Fruit fly (Drosophila melanogaster) whole organism, embryonic: ENCODE measurements around the gene anox.

Experiments
- Ada2b ChIP-seq: fragments of 200-800 bp; sonication (Bioruptor generic); IDR thresholded peaks from 2 replicates; pipeline ENCODE4 v1.3.6; 2022; ENCODE audit warnings: missing biosample characterization, missing genetic modification characterization
- B-H2 ChIP-seq: fragments of 200-800 bp; sonication (Bioruptor generic); optimal IDR thresholded peaks from 2 replicates; lab custom pipeline; 2018; ENCODE audit warnings: missing biosample characterization, mild to moderate bottlenecking, missing genetic modification characterization
- CG10959 ChIP-seq: fragments of 200-800 bp; sonication (Bioruptor generic); IDR thresholded peaks from 2 replicates; pipeline ENCODE4 v1.3.6; 2022; ENCODE audit warnings: missing biosample characterization, missing genetic modification characterization
- CG11093 ChIP-seq: fragments of 200-800 bp; sonication (Bioruptor generic); IDR thresholded peaks from 3 replicates; pipeline ENCODE4 v1.3.6; 2022; ENCODE audit warnings: missing biosample characterization, missing genetic modification characterization
- CG11695 ChIP-seq: fragments of 200-800 bp; sonication (Bioruptor generic); IDR thresholded peaks from 3 replicates; pipeline ENCODE4 v1.3.6; 2022; ENCODE audit warnings: missing biosample characterization, missing genetic modification characterization
- CG11696 ChIP-seq: fragments of 200-800 bp; sonication (Bioruptor generic); IDR thresholded peaks from 2 replicates; pipeline ENCODE4 v1.3.6; 2022; ENCODE audit warnings: missing biosample characterization, missing genetic modification characterization
- CG12071 ChIP-seq: fragments of 200-800 bp; sonication (Bioruptor generic); optimal IDR thresholded peaks from 3 replicates; lab custom pipeline; 2018; ENCODE audit warnings: missing biosample characterization, mild to moderate bottlenecking, missing genetic modification characterization
- CG12104 ChIP-seq: fragments of 200-800 bp; sonication (Bioruptor generic); optimal IDR thresholded peaks from 3 replicates; lab custom pipeline; 2016; ENCODE audit warnings: missing biosample characterization, missing genetic modification characterization
- CG12391 ChIP-seq: fragments of 200-800 bp; sonication (Bioruptor generic); optimal IDR thresholded peaks from 3 replicates; lab custom pipeline; 2018; ENCODE audit warnings: missing biosample characterization, mild to moderate bottlenecking, missing genetic modification characterization, moderate library complexity
- CG12659 ChIP-seq: fragments of 200-800 bp; sonication (Bioruptor generic); optimal IDR thresholded peaks from 3 replicates; lab custom pipeline; 2017; ENCODE audit warnings: mild to moderate bottlenecking, missing biosample characterization, missing genetic modification reagents, missing genetic modification characterization
- CG13424 ChIP-seq: fragments of 200-800 bp; sonication (Bioruptor generic); optimal IDR thresholded peaks from 2 replicates; lab custom pipeline; 2019; ENCODE audit warnings: missing biosample characterization, mild to moderate bottlenecking, missing genetic modification characterization, moderate library complexity
- CG1647 ChIP-seq: fragments of 200-800 bp; sonication (Bioruptor generic); optimal IDR thresholded peaks from 3 replicates; lab custom pipeline; 2016; ENCODE audit warnings: missing biosample characterization, missing genetic modification characterization
- CG17385 ChIP-seq: fragments of 200-800 bp; sonication (Bioruptor generic); optimal IDR thresholded peaks from 3 replicates; lab custom pipeline; 2018; ENCODE audit warnings: missing biosample characterization, mild to moderate bottlenecking, missing genetic modification characterization
- CG17568 ChIP-seq: fragments of 200-800 bp; sonication (Bioruptor generic); optimal IDR thresholded peaks from 2 replicates; lab custom pipeline; 2018; ENCODE audit warnings: missing biosample characterization, mild to moderate bottlenecking, missing genetic modification characterization, moderate library complexity
- CG17802 ChIP-seq: fragments of 200-800 bp; sonication (Bioruptor generic); optimal IDR thresholded peaks from 2 replicates; lab custom pipeline; 2018; ENCODE audit warnings: missing biosample characterization, mild to moderate bottlenecking, missing genetic modification characterization, moderate library complexity
- CG18262 ChIP-seq: fragments of 200-800 bp; optimal IDR thresholded peaks from 3 replicates; lab custom pipeline; 2019; ENCODE audit warnings: missing biosample characterization, mild to moderate bottlenecking, missing genetic modification characterization, moderate library complexity
- CG31224 ChIP-seq: fragments of 200-800 bp; sonication (Bioruptor generic); IDR thresholded peaks from 2 replicates; pipeline ENCODE4 v1.3.6; 2022; ENCODE audit warnings: missing biosample characterization, missing genetic modification characterization
- CG31365 ChIP-seq: fragments of 200-800 bp; sonication (Bioruptor generic); optimal IDR thresholded peaks from 2 replicates; lab custom pipeline; 2018; ENCODE audit warnings: missing biosample characterization, mild to moderate bottlenecking, missing genetic modification characterization
- CG32767 ChIP-seq: fragments of 200-800 bp; sonication (Bioruptor generic); IDR thresholded peaks from 2 replicates; pipeline ENCODE4 v1.3.6; 2022; ENCODE audit warnings: missing biosample characterization, missing genetic modification characterization
- CG32772 ChIP-seq: fragments of 200-800 bp; sonication (Bioruptor generic); IDR thresholded peaks from 2 replicates; pipeline ENCODE4 v1.3.6; 2022; ENCODE audit warnings: missing biosample characterization, missing genetic modification characterization
- CG34376 ChIP-seq: fragments of 200-800 bp; sonication (Bioruptor generic); optimal IDR thresholded peaks from 2 replicates; lab custom pipeline; 2018; ENCODE audit warnings: missing biosample characterization, mild to moderate bottlenecking, missing genetic modification characterization
- CG34422 ChIP-seq: fragments of 200-800 bp; sonication (Bioruptor generic); IDR thresholded peaks from 3 replicates; pipeline ENCODE4 v1.3.6; 2022; ENCODE audit warnings: missing biosample characterization, missing genetic modification characterization
- CG3726 ChIP-seq: fragments of 200-800 bp; sonication (Bioruptor generic); IDR thresholded peaks from 3 replicates; pipeline ENCODE4, ENCODE4 v1.3.6; 2022; ENCODE audit warnings: missing biosample characterization, missing genetic modification characterization
- CG4360 ChIP-seq: fragments of 200-800 bp; sonication (Bioruptor generic); IDR thresholded peaks from 2 replicates; pipeline ENCODE4 v1.3.6; 2022; ENCODE audit warnings: missing biosample characterization, missing genetic modification characterization
- CG4404 ChIP-seq: fragments of 200-800 bp; sonication (Bioruptor generic); IDR thresholded peaks from 2 replicates; pipeline ENCODE4 v1.3.6; 2022; ENCODE audit warnings: missing biosample characterization, missing genetic modification characterization
- CG4730 ChIP-seq: fragments of 200-800 bp; sonication (Bioruptor generic); IDR thresholded peaks from 2 replicates; pipeline ENCODE4 v1.3.6; 2022; ENCODE audit warnings: missing biosample characterization, missing genetic modification characterization
- CG5245 ChIP-seq: fragments of 200-800 bp; sonication (Bioruptor generic); optimal IDR thresholded peaks from 3 replicates; lab custom pipeline; 2016; ENCODE audit warnings: missing biosample characterization, missing genetic modification characterization
- CG7839 ChIP-seq: fragments of 200-800 bp; sonication (Bioruptor generic); optimal IDR thresholded peaks from 3 replicates; lab custom pipeline; 2018; ENCODE audit warnings: missing biosample characterization, mild to moderate bottlenecking, missing genetic modification characterization, moderate library complexity
- CG8281 ChIP-seq: fragments of 200-800 bp; sonication (Bioruptor generic); optimal IDR thresholded peaks from 2 replicates; lab custom pipeline; 2018; ENCODE audit warnings: missing biosample characterization, mild to moderate bottlenecking, missing genetic modification characterization, moderate library complexity
- CG8478 ChIP-seq: fragments of >200 bp; optimal IDR thresholded peaks from 2 replicates; lab custom pipeline; 2018
- CoRest ChIP-seq: fragments of 200-800 bp; sonication (Bioruptor generic); optimal IDR thresholded peaks from 3 replicates; lab custom pipeline; 2018; ENCODE audit warnings: missing biosample characterization, mild to moderate bottlenecking, missing genetic modification characterization, moderate library complexity
- D19A ChIP-seq: fragments of 200-800 bp; optimal IDR thresholded peaks from 3 replicates; lab custom pipeline; 2019; ENCODE audit warnings: missing biosample characterization, mild to moderate bottlenecking, missing genetic modification characterization, moderate library complexity
- Dp ChIP-seq: fragments of 200-800 bp; sonication (Bioruptor generic); optimal IDR thresholded peaks from 2 replicates; lab custom pipeline; 2018; ENCODE audit warnings: missing biosample characterization, mild to moderate bottlenecking, missing genetic modification characterization, moderate library complexity
- Elba2 ChIP-seq: fragments of 200-800 bp; sonication (Bioruptor generic); optimal IDR thresholded peaks from 3 replicates; lab custom pipeline; 2016; ENCODE audit warnings: missing biosample characterization, missing genetic modification characterization
- Lim3 ChIP-seq: fragments of 200-800 bp; sonication (Bioruptor generic); IDR thresholded peaks from 2 replicates; pipeline ENCODE4 v1.3.6; 2022; ENCODE audit warnings: missing biosample characterization, missing genetic modification characterization
- MESR4 ChIP-seq: fragments of 200-800 bp; sonication (Bioruptor generic); optimal IDR thresholded peaks from 2 replicates; lab custom pipeline; 2018; ENCODE audit warnings: missing biosample characterization, mild to moderate bottlenecking, missing genetic modification characterization, moderate library complexity
- PHDP ChIP-seq: fragments of 200-800 bp; sonication (Bioruptor generic); optimal IDR thresholded peaks from 3 replicates; lab custom pipeline; 2018; ENCODE audit warnings: missing biosample characterization, mild to moderate bottlenecking, missing genetic modification characterization, moderate library complexity
- Sin3A ChIP-seq: fragments of >200 bp; optimal IDR thresholded peaks from 2 replicates; lab custom pipeline; 2018
- Stat92E ChIP-seq, 3 experiments: fragments of >200 bp in 2 of 3; fragments of 200-800 bp in 1 of 3; sonication (Bioruptor generic) in 1 of 3; optimal IDR thresholded peaks; 2 replicates each; lab custom pipeline; 2017 to 2019; ENCODE audit warnings: missing biosample characterization in 3 of 3, missing genetic modification characterization in 3 of 3, mild to moderate bottlenecking in 1 of 3, moderate library complexity in 1 of 3
- Usf ChIP-seq: fragments of 200-800 bp; sonication (Bioruptor generic); optimal IDR thresholded peaks from 2 replicates; lab custom pipeline; 2017; ENCODE audit warnings: missing genotype, missing biosample characterization, missing genetic modification characterization
- Xbp1 ChIP-seq: fragments of 200-800 bp; sonication (Bioruptor generic); optimal IDR thresholded peaks from 3 replicates; lab custom pipeline; 2016; ENCODE audit warnings: missing biosample characterization, mild to moderate bottlenecking, missing genetic modification characterization
- aop ChIP-seq: fragments of 200-800 bp; sonication (Bioruptor generic); IDR thresholded peaks from 2 replicates; pipeline ENCODE4 v1.3.6; 2022; ENCODE audit warnings: missing biosample characterization, missing genetic modification characterization
- chinmo ChIP-seq: fragments of 200-800 bp; sonication (Bioruptor generic); IDR thresholded peaks from 4 replicates; pipeline ENCODE4 v1.3.6; 2022; ENCODE audit warnings: missing biosample characterization, missing genetic modification characterization; ENCODE audit not compliant: partially characterized antibody
- chn ChIP-seq: fragments of 200-800 bp; sonication (Bioruptor generic); optimal IDR thresholded peaks from 2 replicates; lab custom pipeline; 2016; ENCODE audit warnings: missing biosample characterization, missing genetic modification characterization
- da ChIP-seq: fragments of 200-800 bp; sonication (Bioruptor generic); optimal IDR thresholded peaks from 2 replicates; lab custom pipeline; 2016; ENCODE audit warnings: missing biosample characterization, missing genetic modification characterization
- hth ChIP-seq: fragments of >200 bp; optimal IDR thresholded peaks from 2 replicates; lab custom pipeline; 2017; ENCODE audit warnings: inconsistent platforms
- kah ChIP-seq: fragments of 200-800 bp; sonication (Bioruptor generic); optimal IDR thresholded peaks from 2 replicates; lab custom pipeline; 2018; ENCODE audit warnings: missing biosample characterization, mild to moderate bottlenecking, missing genetic modification characterization
- mld ChIP-seq: fragments of 200-800 bp; sonication (Bioruptor generic); IDR thresholded peaks from 3 replicates; pipeline ENCODE4 v1.3.6; 2022; ENCODE audit warnings: missing biosample characterization, missing genetic modification characterization; ENCODE audit not compliant: partially characterized antibody
- rib ChIP-seq: fragments of 200-800 bp; sonication (Bioruptor generic); IDR thresholded peaks from 2 replicates; pipeline ENCODE4 v1.3.6; 2022; ENCODE audit warnings: missing biosample characterization, missing genetic modification characterization
- twi ChIP-seq: fragments of 200-800 bp; optimal IDR thresholded peaks from 2 replicates; lab custom pipeline; 2019; ENCODE audit warnings: missing biosample characterization, mild to moderate bottlenecking, missing genetic modification characterization, moderate library complexity
- vfl ChIP-seq: fragments of 200-800 bp; sonication (Bioruptor generic); optimal IDR thresholded peaks from 2 replicates; lab custom pipeline; 2016; ENCODE audit warnings: missing biosample characterization, missing genetic modification characterization

The anox gene

DNA sequence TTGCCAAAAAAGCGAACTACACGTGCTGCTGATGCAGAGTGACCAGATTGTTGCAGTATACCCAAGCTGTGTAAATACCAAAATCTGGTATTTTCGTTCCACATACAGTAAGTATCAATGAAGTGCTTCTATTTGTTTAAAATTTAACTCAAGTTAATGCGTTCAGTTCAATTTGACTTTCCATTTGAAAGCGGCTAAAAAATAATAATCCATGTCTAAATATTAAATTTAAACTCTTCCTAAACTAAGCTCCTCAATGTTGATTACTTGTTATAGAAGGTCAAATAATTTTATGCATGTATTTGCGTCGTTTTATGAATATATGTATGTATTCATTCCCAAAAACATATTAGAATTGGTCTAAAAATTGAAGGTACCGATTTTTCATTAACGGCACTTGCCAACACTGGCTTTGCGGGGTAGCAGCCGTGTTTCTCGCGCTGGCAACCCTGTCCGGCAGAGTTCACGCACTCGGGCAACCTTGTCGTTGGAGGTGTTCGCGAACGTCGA, 30.8 kb upstream of the anox start, which contains the start of the genes peng and sol (continued):
- TF ChIP-seq MESR4 (GFP tag; lab: Kevin White, UChicago) (no peak), kah (GFP tag; lab: Kevin White, UChicago) (no peak), CG12104 (peak; percentile 73), CoRest (tag; lab: Kevin White, UChicago) (peak; percentile 85), CG12659 (peak; percentile 70), twi (tag; lab: Kevin White, UChicago) (peak; percentile 50), chinmo (GFP tag; lab: Robert Waterston, UW) (no peak), B-H2 (peak; percentile 51), CG11696 (no peak), Usf (GFP tag; lab: Kevin White, UChicago) (peak; percentile 63), CG12071 (GFP tag; lab: Kevin White, UChicago) (no peak), CG32772 (GFP tag; lab: Robert Waterston, UW) (peak; percentile 23), CG34376 (GFP tag; lab: Kevin White, UChicago) (peak; percentile 47), CG7839 (tag; lab: Kevin White, UChicago) (peak; percentile 76), CG5245 (GFP tag; lab: Kevin White, UChicago) (peak; percentile 60), CG4404 (GFP tag; lab: Robert Waterston, UW) (peak; percentile 44), rib (GFP tag; lab: Robert Waterston, UW) (peak; percentile 42; the same call in 1 of the 2 replicates), PHDP (peak; percentile 66), CG34422 (GFP tag; lab: Robert Waterston, UW) (no peak; the same call in 2 of the 3 replicates), D19A (tag; lab: Kevin White, UChicago) (peak; percentile 47), CG1647 (GFP tag; lab: Kevin White, UChicago) (peak; percentile 40), CG12391 (tag; lab: Kevin White, UChicago) (peak; percentile 84), chn (GFP tag; lab: Kevin White, UChicago) (peak; percentile 80), Dp (GFP tag; lab: Kevin White, UChicago) (no peak), CG8281 (tag; lab: Kevin White, UChicago) (peak; percentile 38), CG4360 (GFP tag; lab: Robert Waterston, UW) (no peak), CG11695 (GFP tag; lab: Robert Waterston, UW) (peak; percentile 54; the same call in 2 of the 3 replicates), CG17802 (no peak), CG17568 (GFP tag; lab: Kevin White, UChicago) (no peak), CG31224 (no peak; the same call in 1 of the 2 replicates), CG32767 (GFP tag; lab: Robert Waterston, UW) (peak; percentile 52; the same call in 1 of the 2 replicates), Sin3A (lab: Kevin White, UChicago) (peak; percentile 64), aop (GFP tag; lab: Robert Waterston, UW) (no peak), CG31365 (tag; lab: Kevin White, UChicago) (no peak), CG17385 (GFP tag; lab: Kevin White, UChicago) (peak; percentile 76), mld (no peak), CG13424 (tag; lab: Kevin White, UChicago) (peak; percentile 74), CG11093 (GFP tag; lab: Robert Waterston, UW) (no peak), Elba2 (GFP tag; lab: Kevin White, UChicago) (peak; percentile 15), da (GFP tag; lab: Kevin White, UChicago) (peak; percentile 12), hth (lab: Kevin White, UChicago) (no peak), CG10959 (no peak), CG18262 (tag; lab: Kevin White, UChicago) (peak; percentile 71), Lim3 (GFP tag; lab: Robert Waterston, UW) (no peak), Xbp1 (GFP tag; lab: Kevin White, UChicago) (peak; percentile 84), CG3726 (GFP tag; lab: Robert Waterston, UW) (no peak), CG4730 (GFP tag; lab: Robert Waterston, UW) (peak; percentile 23; the same call in 1 of the 2 replicates), Ada2b (GFP tag; lab: Robert Waterston, UW) (peak; percentile 59), vfl (peak; percentile 36), CG8478 (no peak), Stat92E (GFP tag; optimal IDR thresholded peaks at IDR 0.05; lab: Kevin White, UChicago) (no peak)
